Fruit fly (Drosophila melanogaster): ENCODE measurements around the gene NijA.
A peak's percentile ranks its signal among the peaks of the same experiment; 100 is the strongest.

NijA gene

dm6 chr3L:10742813-10743212 is 46.1 kb upstream of the NijA start (continued):
- TF ChIP-seq tgo (GFP tag; IDR thresholded peaks at IDR 0.05) = no peak
- TF ChIP-seq CG11696 (GFP tag; IDR thresholded peaks at IDR 0.05) = no peak
- TF ChIP-seq CG3065 (GFP tag; optimal IDR thresholded peaks at IDR 0.05) = no peak
- no peak for TF ChIP-seq CG12104 (GFP tag; optimal IDR thresholded peaks at IDR 0.05)
- no peak for TF ChIP-seq lov (optimal IDR thresholded peaks at IDR 0.05)
- no peak for TF ChIP-seq lov (GFP tag; IDR thresholded peaks at IDR 0.05)
- TF ChIP-seq luna (GFP tag; optimal IDR thresholded peaks at IDR 0.05) = no peak
- no peak for TF ChIP-seq ap (GFP tag; IDR thresholded peaks at IDR 0.05)
- no peak for TF ChIP-seq cg (GFP tag; optimal IDR thresholded peaks at IDR 0.05)
- TF ChIP-seq Atf-2 (GFP tag; optimal IDR thresholded peaks at IDR 0.05) = no peak
- no peak for TF ChIP-seq fd96Cb (tag; optimal IDR thresholded peaks at IDR 0.05)
- no peak for TF ChIP-seq kni (GFP tag; optimal IDR thresholded peaks at IDR 0.05)
- no peak for TF ChIP-seq pho (GFP tag; optimal IDR thresholded peaks at IDR 0.05)
- no peak for TF ChIP-seq insv (GFP tag; optimal IDR thresholded peaks at IDR 0.05)
- no peak for TF ChIP-seq CG32772 (GFP tag; IDR thresholded peaks at IDR 0.05)
- no peak for TF ChIP-seq CG30020 (tag; optimal IDR thresholded peaks at IDR 0.05)
- TF ChIP-seq CG13296 (GFP tag; optimal IDR thresholded peaks at IDR 0.05) = no peak
- no peak for TF ChIP-seq ash1 (GFP tag; optimal IDR thresholded peaks at IDR 0.05)
- peak; percentile 10 for TF ChIP-seq Med (GFP tag)
- no peak for TF ChIP-seq CG32532 (GFP tag; IDR thresholded peaks at IDR 0.05)

dm6 chr3L:10742225-10742624 is 45.5 kb upstream of the NijA start:
- no peak for TF ChIP-seq Jarid2 (GFP tag; optimal IDR thresholded peaks at IDR 0.05)
- no peak for TF ChIP-seq CG31441 (GFP tag; IDR thresholded peaks at IDR 0.05)
- TF ChIP-seq Kr (GFP tag; optimal IDR thresholded peaks at IDR 0.05) = no peak
- no peak for TF ChIP-seq CG11398 (GFP tag; optimal IDR thresholded peaks at IDR 0.05)
- peak; percentile 13 for TF ChIP-seq CG15011 (GFP tag; optimal IDR thresholded peaks at IDR 0.05)
- no peak for TF ChIP-seq CG11695 (GFP tag; IDR thresholded peaks at IDR 0.05)
- TF ChIP-seq Med (GFP tag) = no peak
- TF ChIP-seq Trl (optimal IDR thresholded peaks at IDR 0.05) = no peak
- TF ChIP-seq Trl (GFP tag; optimal IDR thresholded peaks at IDR 0.05) = no peak
- TF ChIP-seq zen2 (GFP tag; IDR thresholded peaks at IDR 0.05; ENCODE audit: partially characterized antibody) = no peak
- peak; percentile 2 for TF ChIP-seq CG6813 (GFP tag; optimal IDR thresholded peaks at IDR 0.05)
- TF ChIP-seq crol (GFP tag; IDR thresholded peaks at IDR 0.05) = no peak
- TF ChIP-seq CG7357 (GFP tag; IDR thresholded peaks at IDR 0.05) = no peak
- TF ChIP-seq abd-A (tag; optimal IDR thresholded peaks at IDR 0.05) = peak; percentile 83
- TF ChIP-seq CG12942 (GFP tag; optimal IDR thresholded peaks at IDR 0.05) = no peak
- no peak for TF ChIP-seq cwo (GFP tag; optimal IDR thresholded peaks at IDR 0.05)
- TF ChIP-seq slbo (GFP tag; IDR thresholded peaks at IDR 0.05) = no peak
- TF ChIP-seq CG34224 (GFP tag; IDR thresholded peaks at IDR 0.05; ENCODE audit: partially characterized antibody) = no peak
- peak; percentile 12 for TF ChIP-seq Hey (tag; optimal IDR thresholded peaks at IDR 0.05)
- peak; percentile 65 for TF ChIP-seq CG13894 (tag; optimal IDR thresholded peaks at IDR 0.05)
- no peak for TF ChIP-seq pfk (GFP tag; optimal IDR thresholded peaks at IDR 0.05)
- TF ChIP-seq Xbp1 (GFP tag; optimal IDR thresholded peaks at IDR 0.05) = no peak
- no peak for TF ChIP-seq kni (GFP tag; optimal IDR thresholded peaks at IDR 0.05)

- TF ChIP-seq Aef1 (GFP tag; IDR thresholded peaks at IDR 0.05) (peak; percentile 13; the same call in 1 of the 3 replicates), stwl (tag; optimal IDR thresholded peaks at IDR 0.05) (no peak), CG34376 (GFP tag; optimal IDR thresholded peaks at IDR 0.05) (no peak), CG16779 (GFP tag; IDR thresholded peaks at IDR 0.05) (peak; percentile 24; the same call in 1 of the 2 replicates), Fer3 (tag; optimal IDR thresholded peaks at IDR 0.05) (peak; percentile 18), CG32767 (GFP tag; IDR thresholded peaks at IDR 0.05) (0 out of 2 replicates have a peak, but pooled peaks have one; percentile 11), kay (GFP tag; optimal IDR thresholded peaks at IDR 0.05) (no peak), Sry-β (GFP tag; optimal IDR thresholded peaks at IDR 0.05) (peak; percentile 4), Drgx (GFP tag; IDR thresholded peaks at IDR 0.05) (0 out of 2 replicates have a peak, but pooled peaks have one; percentile 14), ci (GFP tag; IDR thresholded peaks at IDR 0.05) (peak; percentile 78; the same call in 2 of the 3 replicates), Dbx (GFP tag; IDR thresholded peaks at IDR 0.05) (0 out of 3 replicates have a peak, but pooled peaks have one; percentile 17), CG4360 (GFP tag; IDR thresholded peaks at IDR 0.05) (0 out of 2 replicates have a peak, but pooled peaks have one; percentile 17)
These were observed 44.4 kb upstream of the NijA start for dm6 chr3L:10741120-10741519.
